Fruit fly (Drosophila melanogaster): Measurements from ENCODE around the gene Eip74EF.

DNA sequence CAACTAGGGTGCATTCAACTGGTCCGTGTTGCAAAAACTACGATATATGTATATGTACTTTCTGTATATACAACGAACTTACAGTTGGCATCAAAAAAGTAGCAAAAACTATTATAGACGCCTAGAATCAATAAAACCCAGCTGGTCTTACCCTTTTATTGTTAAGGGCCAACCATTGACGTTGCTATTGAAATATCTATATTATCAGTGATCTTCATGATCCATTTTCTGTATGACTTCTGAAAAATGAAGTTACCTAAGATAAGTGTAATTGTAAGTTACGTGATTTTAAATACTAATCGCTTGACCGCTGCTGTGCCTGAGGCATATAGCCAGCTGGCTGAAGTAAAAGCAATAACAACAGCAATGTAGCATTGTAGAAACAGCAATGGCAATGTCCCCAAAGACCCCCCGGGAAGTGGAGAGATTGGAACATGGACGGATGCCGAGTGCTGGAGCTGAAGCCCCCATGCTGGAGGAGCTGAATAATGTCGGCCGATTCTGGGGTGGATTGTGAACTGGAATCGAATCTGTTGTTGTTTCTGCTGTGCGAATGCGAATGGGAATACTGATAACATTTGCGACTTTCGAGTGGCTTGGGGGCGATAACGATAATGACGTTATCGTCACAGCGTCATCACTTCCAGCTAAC, 38.7 kb upstream of the Eip74EF start:
- no peak for TF ChIP-seq CG4424 (GFP tag; optimal IDR thresholded peaks at IDR 0.05)
- no peak for TF ChIP-seq CG34422 (GFP tag; IDR thresholded peaks at IDR 0.05)
- no peak for TF ChIP-seq Stat92E (GFP tag; optimal IDR thresholded peaks at IDR 0.05)
- no peak for TF ChIP-seq B-H2 (GFP tag; optimal IDR thresholded peaks at IDR 0.05)
- TF ChIP-seq CG7745 (tag; optimal IDR thresholded peaks at IDR 0.05), result no peak
